Worm (Caenorhabditis elegans): ENCODE results near the gene srw-63.

srw-63 gene

ce11 chrIV:14032620-14033501, 17.1 kb upstream of the srw-63 start (continued):
- TF ChIP-seq sup-37 (GFP tag; optimal IDR thresholded peaks at IDR 0.05): no peak
- TF ChIP-seq mep-1 (tag; optimal IDR thresholded peaks at IDR 0.05): peak; percentile 65
- TF ChIP-seq fos-1 (tag; optimal IDR thresholded peaks at IDR 0.05): peak; percentile 17
- TF ChIP-seq unc-86 (tag; optimal IDR thresholded peaks at IDR 0.05): peak; percentile 97
- TF ChIP-seq C34B4.2 (tag; optimal IDR thresholded peaks at IDR 0.05): peak; percentile 48
- no peak for TF ChIP-seq nhr-77 (tag; optimal IDR thresholded peaks at IDR 0.05)
- TF ChIP-seq unc-98 (GFP tag; IDR thresholded peaks at IDR 0.05): no peak
- TF ChIP-seq unc-30 (tag; optimal IDR thresholded peaks at IDR 0.05): peak; percentile 60
- peak; percentile 49 for TF ChIP-seq elt-2 (tag; optimal IDR thresholded peaks at IDR 0.05)
- no peak for TF ChIP-seq vab-15 (tag; optimal IDR thresholded peaks at IDR 0.05)
- peak; percentile 86 for TF ChIP-seq nhr-20 (tag; optimal IDR thresholded peaks at IDR 0.05)
- TF ChIP-seq snu-23 (GFP tag; optimal IDR thresholded peaks at IDR 0.05): peak; percentile 85
- peak; percentile 34 for TF ChIP-seq zag-1 (tag; optimal IDR thresholded peaks at IDR 0.05)
- TF ChIP-seq mdl-1 (tag; optimal IDR thresholded peaks at IDR 0.05): peak; percentile 13 to 18
- peak; percentile 8 for TF ChIP-seq irx-1 (tag; optimal IDR thresholded peaks at IDR 0.05)
- no peak for TF ChIP-seq ets-5 (GFP tag; IDR thresholded peaks at IDR 0.05)
- TF ChIP-seq tlp-1 (tag; optimal IDR thresholded peaks at IDR 0.05): no peak
- peak; percentile 66 for TF ChIP-seq lin-14 (GFP tag; optimal IDR thresholded peaks at IDR 0.05)
- TF ChIP-seq nhr-47 (tag; optimal IDR thresholded peaks at IDR 0.05): peak; percentile 92
- no peak for TF ChIP-seq alr-1 (tag; optimal IDR thresholded peaks at IDR 0.05; ENCODE audit: borderline replicate concordance)
- peak; percentile 75 for TF ChIP-seq xbp-1 (tag; optimal IDR thresholded peaks at IDR 0.05)
- peak; percentile 66 for TF ChIP-seq aha-1 (tag; optimal IDR thresholded peaks at IDR 0.05)
- TF ChIP-seq nhr-84 (tag; optimal IDR thresholded peaks at IDR 0.05): no peak
- no peak for TF ChIP-seq unc-130 (tag; optimal IDR thresholded peaks at IDR 0.05)
- peak; percentile 44 to 75 (median 72) for TF ChIP-seq ceh-82 (tag; optimal IDR thresholded peaks at IDR 0.05)
- no peak for TF ChIP-seq hlh-4 (tag; optimal IDR thresholded peaks at IDR 0.05)
- TF ChIP-seq ama-1 (optimal IDR thresholded peaks at IDR 0.05): peak; percentile 33
- TF ChIP-seq fkh-4 (tag; optimal IDR thresholded peaks at IDR 0.05; ENCODE audit: borderline replicate concordance): peak; percentile 64
- TF ChIP-seq egl-27 (tag; optimal IDR thresholded peaks at IDR 0.05): peak in 1 of 2 experiments; percentile 61
- peak; percentile 74 for TF ChIP-seq sox-4 (tag; optimal IDR thresholded peaks at IDR 0.05)
- TF ChIP-seq blmp-1 (tag; optimal IDR thresholded peaks at IDR 0.05): peak; percentile 36
- TF ChIP-seq fkh-10 (GFP tag; optimal IDR thresholded peaks at IDR 0.05): peak; percentile 73
- TF ChIP-seq nhr-12 (tag; optimal IDR thresholded peaks at IDR 0.05): no peak
- no peak for TF ChIP-seq nhr-237 (tag; optimal IDR thresholded peaks at IDR 0.05)
- no peak for TF ChIP-seq efl-3 (GFP tag; optimal IDR thresholded peaks at IDR 0.05)
- peak; percentile 44 for TF ChIP-seq nhr-11 (tag; optimal IDR thresholded peaks at IDR 0.05)
- TF ChIP-seq pqm-1 (tag; optimal IDR thresholded peaks at IDR 0.05): no peak
- no peak for TF ChIP-seq C16A3.4 (tag; optimal IDR thresholded peaks at IDR 0.05)
- peak; percentile 96 for TF ChIP-seq nhr-71 (tag; optimal IDR thresholded peaks at IDR 0.05)
- peak; percentile 51 for TF ChIP-seq skn-1 (tag; optimal IDR thresholded peaks at IDR 0.05)
- peak; percentile 72 to 83 for TF ChIP-seq efl-1 (optimal IDR thresholded peaks at IDR 0.05)
- peak; percentile 51 to 94 for TF ChIP-seq efl-1 (GFP tag; optimal IDR thresholded peaks at IDR 0.05 in 1 of 2)
- TF ChIP-seq ceh-90 (tag; optimal IDR thresholded peaks at IDR 0.05): no peak
- TF ChIP-seq aly-2 (tag; optimal IDR thresholded peaks at IDR 0.05): no peak
- peak; percentile 17 for TF ChIP-seq lin-15B (tag; optimal IDR thresholded peaks at IDR 0.05)
- TF ChIP-seq ces-1 (GFP tag; optimal IDR thresholded peaks at IDR 0.05): no peak
- TF ChIP-seq egl-13 (tag; optimal IDR thresholded peaks at IDR 0.05): peak; percentile 91
- peak; percentile 39 for TF ChIP-seq ceh-63 (GFP tag; optimal IDR thresholded peaks at IDR 0.05)

Data from whole organism, L1 larva.